Fruit fly (Drosophila melanogaster): Measurements from ENCODE around the gene DCTN5-p25.

DCTN5-p25 gene

dm6 chr2L:15005505-15005904, at the start of gene DCTN5-p25:
Gene DCTN5-p25, plus strand, starts transcription at chr2L:15005733.
- no peak for TF ChIP-seq CG8478 (optimal IDR thresholded peaks at IDR 0.05)
- no peak for TF ChIP-seq CTCF (optimal IDR thresholded peaks at IDR 0.05)

DNA sequence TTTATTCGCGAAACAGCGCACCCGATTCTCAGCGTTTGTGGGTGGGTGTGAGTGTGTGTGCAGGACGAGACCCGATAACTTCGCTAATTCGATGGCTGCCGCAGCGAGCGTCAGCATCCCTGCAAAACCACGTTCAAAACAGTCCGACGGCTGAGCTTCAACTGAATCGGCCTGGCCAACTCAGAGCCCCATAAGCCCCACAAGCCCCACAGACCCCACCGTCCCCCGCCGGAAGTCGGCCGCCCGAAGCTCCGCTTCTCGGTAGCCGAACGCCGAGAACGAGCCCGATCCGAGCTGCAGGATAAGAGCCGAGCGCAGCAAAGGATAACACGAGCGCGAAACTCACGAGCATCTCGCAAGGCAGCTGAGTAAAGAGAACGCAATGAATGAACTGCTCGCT, 33.4 kb upstream of the DCTN5-p25 start, which contains the start of gene side-II:
TSS of gene side-II (minus strand) at position 168 of the 400 bp plus-strand sequence.
- TF ChIP-seq CTCF (optimal IDR thresholded peaks at IDR 0.05) (no peak), CG8478 (optimal IDR thresholded peaks at IDR 0.05) (no peak)

- TF ChIP-seq CTCF (optimal IDR thresholded peaks at IDR 0.05) (peak in 1 of 2 experiments; percentile 45), CG8478 (optimal IDR thresholded peaks at IDR 0.05) (no peak)
These were observed 32.7 kb upstream of the DCTN5-p25 start for dm6 chr2L:14972836-14973235.

DNA sequence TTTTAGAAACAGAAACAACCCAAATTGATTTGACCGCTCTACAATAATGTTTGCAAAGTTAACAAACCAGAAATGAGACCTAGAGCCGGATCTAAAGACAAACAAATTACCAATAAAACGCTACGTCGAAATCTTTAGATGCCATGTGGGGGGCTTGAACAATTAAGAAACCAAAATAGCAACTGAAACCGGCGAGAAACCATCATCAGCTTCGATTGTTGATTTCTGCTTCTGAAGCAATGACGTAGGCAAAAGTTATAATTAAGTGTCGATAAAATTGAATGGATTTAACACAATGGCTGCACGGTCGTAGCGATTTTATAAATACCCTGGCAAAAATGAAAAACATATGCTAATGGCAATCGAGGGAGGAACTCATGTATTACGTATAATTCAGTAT, 12.6 kb upstream of the DCTN5-p25 start:
- TF ChIP-seq CG8478 (optimal IDR thresholded peaks at IDR 0.05) (no peak), CTCF (optimal IDR thresholded peaks at IDR 0.05) (no peak)

- no peak for TF ChIP-seq CG8478 (optimal IDR thresholded peaks at IDR 0.05)
- TF ChIP-seq CTCF (optimal IDR thresholded peaks at IDR 0.05) = no peak
These were observed 10.6 kb upstream of the DCTN5-p25 start for dm6 chr2L:14994834-14995506.

dm6 chr2L:14995594-14996463, 9.7 kb upstream of the DCTN5-p25 start:
- no peak for TF ChIP-seq CG8478 (optimal IDR thresholded peaks at IDR 0.05)
- no peak for TF ChIP-seq CTCF (optimal IDR thresholded peaks at IDR 0.05)

dm6 chr2L:14997370-14997769, 8.2 kb upstream of the DCTN5-p25 start, which contains the start of gene mol:
Gene mol, minus strand, starts transcription at chr2L:14997559.
- no peak for TF ChIP-seq CG8478 (optimal IDR thresholded peaks at IDR 0.05)
- no peak for TF ChIP-seq CTCF (optimal IDR thresholded peaks at IDR 0.05)

dm6 chr2L:15000360-15000759, 5.2 kb upstream of the DCTN5-p25 start:
- TF ChIP-seq CTCF (optimal IDR thresholded peaks at IDR 0.05) (no peak), CG8478 (optimal IDR thresholded peaks at IDR 0.05) (no peak)

dm6 chr2L:15001847-15002246, 3.7 kb upstream of the DCTN5-p25 start:
- TF ChIP-seq CG8478 (optimal IDR thresholded peaks at IDR 0.05) (no peak), CTCF (optimal IDR thresholded peaks at IDR 0.05) (no peak)

DNA sequence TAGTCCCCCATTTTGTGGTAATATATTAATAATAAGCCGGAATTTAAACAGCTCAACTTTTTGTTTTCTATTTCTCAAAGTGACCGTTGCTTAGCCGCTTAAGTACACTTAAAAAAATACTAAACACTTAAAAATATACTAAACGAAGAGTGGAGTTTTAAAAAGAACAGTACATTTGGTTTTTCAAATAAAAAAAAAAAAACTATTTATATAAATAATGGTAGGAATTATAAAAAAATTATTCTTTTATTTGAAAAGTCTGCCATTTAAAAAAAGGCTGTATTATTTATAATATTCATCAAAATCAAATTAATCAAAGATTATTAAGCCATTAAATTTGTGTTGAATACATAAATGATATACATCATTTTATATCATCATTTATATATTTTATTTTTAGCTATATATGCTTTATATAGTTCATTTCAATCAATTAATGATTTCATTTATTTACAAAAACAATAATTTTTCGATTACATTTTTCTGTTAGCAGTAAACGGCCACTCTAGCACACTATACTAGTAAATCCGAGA, 1.9 kb downstream of the DCTN5-p25 start, which contains the start of the genes Ankrd49 and NC2beta:
TSS of gene Ankrd49 (minus strand) at position 101 of the 533 bp plus-strand sequence.
TSS of gene NC2beta (plus strand) at position 483 of the 533 bp plus-strand sequence.
- TF ChIP-seq CTCF (optimal IDR thresholded peaks at IDR 0.05) (no peak), CG8478 (optimal IDR thresholded peaks at IDR 0.05) (no peak)

DNA sequence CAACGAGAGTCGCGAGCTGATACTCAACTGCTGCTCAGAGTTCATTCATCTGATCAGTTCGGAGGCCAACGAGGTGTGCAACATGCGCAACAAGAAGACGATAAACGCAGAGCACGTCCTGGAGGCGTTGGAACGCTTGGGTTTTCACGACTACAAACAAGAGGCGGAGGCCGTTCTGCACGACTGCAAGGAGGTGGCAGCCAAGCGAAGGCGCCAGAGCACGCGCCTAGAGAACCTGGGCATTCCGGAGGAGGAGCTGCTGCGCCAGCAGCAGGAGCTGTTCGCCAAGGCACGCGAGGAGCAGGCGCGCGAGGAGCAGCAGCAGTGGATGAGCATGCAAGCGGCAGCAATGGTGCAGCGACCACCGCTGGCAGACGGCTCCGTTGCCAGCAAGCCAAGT, 2.5 kb downstream of the DCTN5-p25 start:
- TF ChIP-seq CG8478 (optimal IDR thresholded peaks at IDR 0.05) (no peak), CTCF (optimal IDR thresholded peaks at IDR 0.05) (no peak)

DNA sequence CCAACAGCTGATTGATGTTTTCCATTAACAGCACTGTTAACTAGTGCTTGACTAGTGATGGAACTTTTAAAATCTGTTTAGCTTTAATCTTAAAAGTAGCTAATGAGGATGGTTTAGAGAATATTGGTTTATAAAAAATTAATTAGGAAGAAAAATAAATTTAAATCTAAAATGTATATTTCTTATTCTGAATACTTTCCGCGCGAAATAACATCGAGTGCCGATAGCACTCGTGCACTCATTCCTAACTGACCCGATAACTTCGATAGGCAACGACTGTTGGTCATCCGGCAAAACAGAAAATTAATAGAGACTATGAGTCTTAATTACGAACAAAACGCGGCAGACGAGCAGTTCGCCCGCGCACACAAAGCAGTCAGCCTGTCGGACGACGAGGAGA, 4.2 kb downstream of the DCTN5-p25 start, which contains the start of the genes THG and Rnmt:
TSS of gene THG (minus strand) at position 22 of the 400 bp plus-strand sequence.
TSS of gene Rnmt (plus strand) at position 237 of the 400 bp plus-strand sequence.
- no peak for TF ChIP-seq CG8478 (optimal IDR thresholded peaks at IDR 0.05)
- TF ChIP-seq CTCF (optimal IDR thresholded peaks at IDR 0.05) = no peak

- no peak for TF ChIP-seq CG8478 (optimal IDR thresholded peaks at IDR 0.05)
- no peak for TF ChIP-seq CTCF (optimal IDR thresholded peaks at IDR 0.05)
These were observed 6.2 kb downstream of the DCTN5-p25 start for dm6 chr2L:15011779-15012178.

DNA sequence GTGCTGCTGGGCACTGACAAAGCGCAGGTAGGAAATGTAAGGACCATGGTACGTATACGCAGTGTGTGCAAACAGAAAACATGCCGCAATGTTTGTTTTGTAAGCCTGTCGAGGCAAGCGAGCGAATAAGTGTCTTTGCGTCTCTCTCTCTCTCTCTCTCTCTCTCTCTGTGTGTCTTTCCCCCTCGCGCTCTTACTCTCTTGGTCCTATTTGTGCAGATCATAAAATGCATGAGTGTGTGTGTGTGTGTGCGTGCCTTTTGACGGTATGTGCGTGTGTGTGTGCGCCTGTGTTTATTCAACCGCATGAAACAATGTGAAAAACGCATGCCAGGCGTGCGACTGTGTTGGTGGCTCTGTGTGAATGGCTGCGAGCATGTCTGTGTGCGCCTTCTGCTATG, 8.0 kb downstream of the DCTN5-p25 start:
- TF ChIP-seq CTCF (optimal IDR thresholded peaks at IDR 0.05) (no peak), CG8478 (optimal IDR thresholded peaks at IDR 0.05) (no peak)

- TF ChIP-seq CG8478 (optimal IDR thresholded peaks at IDR 0.05) = no peak
- TF ChIP-seq CTCF (optimal IDR thresholded peaks at IDR 0.05) = no peak
These were observed 10.5 kb downstream of the DCTN5-p25 start, which contains the start of gene GABA-B-R1 for dm6 chr2L:15016031-15016430. Gene GABA-B-R1, plus strand, starts transcription at chr2L:15016331.

All from S2 (cell line).